Worm (Caenorhabditis elegans): ENCODE data around the gene nhr-246.

DNA sequence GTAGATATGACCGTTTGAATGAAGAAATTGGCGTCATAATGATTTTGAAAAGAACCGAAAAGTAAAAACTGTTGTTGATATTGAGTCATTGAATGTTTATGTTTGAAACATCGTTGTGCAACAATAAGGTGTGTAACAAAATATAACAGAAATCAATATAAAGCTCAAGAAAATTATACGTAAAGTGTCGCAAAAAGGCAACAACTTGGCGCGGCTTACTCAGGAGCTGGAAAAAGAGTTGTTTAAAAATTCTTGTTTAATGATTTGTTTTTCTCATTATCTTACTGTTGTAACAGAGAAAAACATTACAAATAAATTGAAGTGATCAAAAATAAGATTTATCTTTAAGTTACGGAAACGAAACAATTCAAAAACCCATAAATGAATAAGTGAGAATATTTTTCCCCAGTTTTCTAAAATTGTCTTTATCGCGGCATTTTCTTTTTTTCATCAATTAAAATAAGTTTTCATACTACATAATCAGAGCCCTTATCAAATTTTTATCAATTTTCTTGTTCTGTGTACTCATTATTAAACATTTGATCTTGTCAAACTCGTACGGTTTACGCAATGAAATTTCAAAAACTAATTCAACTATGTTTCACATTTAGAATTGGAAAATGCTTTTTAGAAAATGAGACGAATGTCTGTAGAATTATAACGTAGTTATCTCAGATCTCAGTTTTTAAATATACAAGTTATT is 11.6 kb downstream of the nhr-246 start, which contains the start of gene ZK1037.6:
- TF ChIP-seq pha-4 (tag; optimal IDR thresholded peaks at IDR 0.05) (no peak), ama-1 (optimal IDR thresholded peaks at IDR 0.05) (no peak), pqm-1 (tag; optimal IDR thresholded peaks at IDR 0.05) (no peak), ztf-11 (tag; optimal IDR thresholded peaks at IDR 0.05) (no peak), ceh-16 (tag; optimal IDR thresholded peaks at IDR 0.05) (no peak), aly-2 (tag; optimal IDR thresholded peaks at IDR 0.05) (no peak), egl-5 (tag; optimal IDR thresholded peaks at IDR 0.05) (no peak), nfya-1 (tag; optimal IDR thresholded peaks at IDR 0.05; ENCODE audit: insufficient read depth) (no peak)

All from whole organism, L3 larva.